Fruit fly (Drosophila melanogaster): ENCODE measurements around the gene CG9547.

The CG9547 gene

dm6 chr2L:6526996-6527395 is 32.7 kb upstream of the CG9547 start:
- TF ChIP-seq CG4820 (GFP tag; optimal IDR thresholded peaks at IDR 0.05) = peak; percentile 5
- TF ChIP-seq Awh (GFP tag; IDR thresholded peaks at IDR 0.05) = no peak
- TF ChIP-seq Trl (optimal IDR thresholded peaks at IDR 0.05) = no peak
- peak; percentile 3 for TF ChIP-seq Trl (GFP tag; optimal IDR thresholded peaks at IDR 0.05)
- TF ChIP-seq CG10654 (GFP tag; optimal IDR thresholded peaks at IDR 0.05) = no peak
- TF ChIP-seq Abd-B (GFP tag; optimal IDR thresholded peaks at IDR 0.05) = peak; percentile 29
- peak; percentile 46 for TF ChIP-seq CG10267 (tag; optimal IDR thresholded peaks at IDR 0.05)
- peak; percentile 89 for TF ChIP-seq vvl (GFP tag; IDR thresholded peaks at IDR 0.05)
- TF ChIP-seq Pdp1 (GFP tag; optimal IDR thresholded peaks at IDR 0.05) = peak in 1 of 2 experiments; percentile 76
- no peak for TF ChIP-seq Eip74EF (GFP tag; optimal IDR thresholded peaks at IDR 0.05)
- TF ChIP-seq H2.0 (GFP tag; IDR thresholded peaks at IDR 0.05) = no peak
- TF ChIP-seq CG9727 (GFP tag; optimal IDR thresholded peaks at IDR 0.05) = no peak
- peak; percentile 4 for TF ChIP-seq Fer1 (GFP tag; optimal IDR thresholded peaks at IDR 0.05)
- TF ChIP-seq CG4854 (GFP tag; optimal IDR thresholded peaks at IDR 0.05) = peak; percentile 32
- peak; percentile 72 for TF ChIP-seq knrl (GFP tag; IDR thresholded peaks at IDR 0.05; ENCODE audit: partially characterized antibody)
- peak; percentile 86 for TF ChIP-seq D19A (tag; optimal IDR thresholded peaks at IDR 0.05)
- peak; percentile 31 for TF ChIP-seq pho (GFP tag; optimal IDR thresholded peaks at IDR 0.05)
- peak; percentile 22 for TF ChIP-seq CG9817 (tag; optimal IDR thresholded peaks at IDR 0.05)
- TF ChIP-seq CG15601 (tag; optimal IDR thresholded peaks at IDR 0.05) = peak; percentile 45
- TF ChIP-seq CG9437 (GFP tag; optimal IDR thresholded peaks at IDR 0.05) = peak; percentile 49
- no peak for TF ChIP-seq emc (GFP tag; optimal IDR thresholded peaks at IDR 0.05)
- TF ChIP-seq stwl (tag; optimal IDR thresholded peaks at IDR 0.05) = peak; percentile 78
- no peak for TF ChIP-seq zen2 (GFP tag; IDR thresholded peaks at IDR 0.05; ENCODE audit: partially characterized antibody)
- no peak for TF ChIP-seq CG9932 (GFP tag; IDR thresholded peaks at IDR 0.05)
- peak; percentile 35 for TF ChIP-seq CG14710 (tag; optimal IDR thresholded peaks at IDR 0.05)
- peak; percentile 98 for TF ChIP-seq CTCF (GFP tag; optimal IDR thresholded peaks at IDR 0.05)
- peak; percentile 42 for TF ChIP-seq Xbp1 (GFP tag; optimal IDR thresholded peaks at IDR 0.05)
- TF ChIP-seq Mad (GFP tag; optimal IDR thresholded peaks at IDR 0.05) = peak; percentile 7
- TF ChIP-seq cas (GFP tag; IDR thresholded peaks at IDR 0.05) = 0 out of 2 replicates have a peak, but pooled peaks have one; percentile 22
- TF ChIP-seq fu2 (GFP tag; optimal IDR thresholded peaks at IDR 0.05) = no peak
- no peak for TF ChIP-seq Bteb2 (GFP tag; optimal IDR thresholded peaks at IDR 0.05)
- TF ChIP-seq CG13894 (tag; optimal IDR thresholded peaks at IDR 0.05) = peak; percentile 12
- TF ChIP-seq Spps (tag; optimal IDR thresholded peaks at IDR 0.05) = no peak
- no peak for TF ChIP-seq CG16815 (GFP tag; optimal IDR thresholded peaks at IDR 0.05)
- peak; percentile 26 for TF ChIP-seq CG2712 (tag; optimal IDR thresholded peaks at IDR 0.05)
- TF ChIP-seq grau (tag; optimal IDR thresholded peaks at IDR 0.05) = peak; percentile 20
- peak; percentile 30 for TF ChIP-seq bcd (GFP tag; optimal IDR thresholded peaks at IDR 0.05)
- TF ChIP-seq CG17361 (GFP tag; IDR thresholded peaks at IDR 0.05) = peak; percentile 28; the same call in 1 of the 3 replicates
- peak in 1 of 3 experiments; percentile 22 for TF ChIP-seq Stat92E (GFP tag; optimal IDR thresholded peaks at IDR 0.05)
- no peak for TF ChIP-seq CG31388 (GFP tag; optimal IDR thresholded peaks at IDR 0.05)
- no peak for TF ChIP-seq ERR (GFP tag; optimal IDR thresholded peaks at IDR 0.05)
- peak; percentile 50; the same call in 1 of the 2 replicates for TF ChIP-seq CG13287 (GFP tag; IDR thresholded peaks at IDR 0.05; ENCODE audit: partially characterized antibody)
- TF ChIP-seq zen (tag; optimal IDR thresholded peaks at IDR 0.05) = peak; percentile 68
- peak; percentile 9 for TF ChIP-seq HLH54F (GFP tag; optimal IDR thresholded peaks at IDR 0.05)
- peak; percentile 30 for TF ChIP-seq Ets97D (GFP tag; optimal IDR thresholded peaks at IDR 0.05)
- TF ChIP-seq dpn (GFP tag; optimal IDR thresholded peaks at IDR 0.05) = peak in 1 of 2 experiments; percentile 7
- peak; percentile 88 for TF ChIP-seq Bgb (GFP tag; IDR thresholded peaks at IDR 0.05; ENCODE audit: partially characterized antibody)
- peak; percentile 39 for TF ChIP-seq CG32532 (GFP tag; IDR thresholded peaks at IDR 0.05)
- TF ChIP-seq Hsf (GFP tag; optimal IDR thresholded peaks at IDR 0.05) = peak; percentile 17
- no peak for TF ChIP-seq Fer2 (tag; optimal IDR thresholded peaks at IDR 0.05)
- no peak for TF ChIP-seq CG3726 (GFP tag; IDR thresholded peaks at IDR 0.05)

Measured in whole organism, embryonic.